Fruit fly (Drosophila melanogaster) Kc167 (cell line): ENCODE data around the gene CG33643.
A peak's percentile ranks its signal among the peaks of the same experiment; 100 is the strongest.

Source experiments
- Myc ChIP-seq: fragments of >200 bp; optimal IDR thresholded peaks from 2 replicates; lab custom pipeline; 2017; ENCODE audit warnings: missing external identifiers
- Sin3A ChIP-seq: fragments of >200 bp; optimal IDR thresholded peaks from 2 replicates; lab custom pipeline; 2018; ENCODE audit warnings: missing external identifiers
- h ChIP-seq: fragments of >200 bp; optimal IDR thresholded peaks from 3 replicates; lab custom pipeline; 2018; ENCODE audit warnings: missing external identifiers
- insv ChIP-seq: fragments of >200 bp; optimal IDR thresholded peaks from 3 replicates; lab custom pipeline; 2018; ENCODE audit warnings: missing external identifiers
- psq ChIP-seq: fragments of >200 bp; optimal IDR thresholded peaks from 2 replicates; lab custom pipeline; 2017; ENCODE audit warnings: missing external identifiers
- ttk ChIP-seq: sonication (Bioruptor generic); optimal IDR thresholded peaks from 2 replicates; lab custom pipeline; 2017; ENCODE audit warnings: missing external identifiers

Gene CG33643

DNA sequence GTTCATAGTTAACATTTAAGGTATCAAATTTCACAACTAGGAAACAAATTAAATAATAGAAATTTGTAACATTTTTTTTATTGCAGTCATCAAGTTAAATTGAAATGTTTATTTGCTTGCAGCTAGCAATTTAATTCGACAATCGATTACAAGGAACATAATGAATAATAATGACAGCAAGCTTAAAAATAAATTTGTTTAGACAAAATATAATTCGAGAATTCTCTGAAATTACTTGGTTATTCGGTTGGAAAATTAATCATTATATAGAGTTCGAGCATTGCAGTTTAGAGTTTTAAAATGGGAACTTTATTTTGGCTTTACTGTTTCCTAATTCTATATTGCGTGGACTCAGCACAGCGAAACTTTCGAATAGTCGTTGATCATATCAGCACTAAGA is at the start of gene CG33643:
Gene CG33643 (plus strand): TSS at position 301 of the 400 bp plus-strand sequence.
- TF ChIP-seq Sin3A (lab: Kevin White, UChicago), result no peak
- TF ChIP-seq insv (lab: Kevin White, UChicago), result no peak
- TF ChIP-seq Myc (lab: Kevin White, UChicago), result no peak
- TF ChIP-seq h (lab: Kevin White, UChicago), result no peak
- TF ChIP-seq ttk (lab: Kevin White, UChicago), result no peak
- no peak for TF ChIP-seq psq (lab: Kevin White, UChicago)

DNA sequence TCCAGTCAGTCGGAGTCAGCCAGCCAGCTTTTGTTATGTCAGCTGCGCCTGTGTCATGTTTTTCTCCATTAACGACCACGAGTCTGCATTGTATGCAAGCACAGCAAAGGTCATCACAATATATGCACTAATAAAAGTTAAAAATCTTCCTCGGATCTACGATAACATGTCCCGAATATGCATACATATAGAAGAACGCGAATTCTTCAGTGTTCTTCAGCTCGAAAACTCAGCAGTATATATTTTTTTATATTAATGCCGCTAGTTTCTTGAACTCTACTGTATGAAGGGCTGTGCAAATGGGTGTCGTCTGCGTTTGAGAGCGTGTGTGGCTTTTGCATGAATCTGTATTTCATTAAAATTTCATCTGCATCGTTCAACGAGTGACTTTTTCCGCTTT is 48.6 kb upstream of the CG33643 start:
- TF ChIP-seq Myc (lab: Kevin White, UChicago) (no peak), insv (lab: Kevin White, UChicago) (no peak), psq (lab: Kevin White, UChicago) (no peak), ttk (lab: Kevin White, UChicago) (no peak), h (lab: Kevin White, UChicago) (no peak)

DNA sequence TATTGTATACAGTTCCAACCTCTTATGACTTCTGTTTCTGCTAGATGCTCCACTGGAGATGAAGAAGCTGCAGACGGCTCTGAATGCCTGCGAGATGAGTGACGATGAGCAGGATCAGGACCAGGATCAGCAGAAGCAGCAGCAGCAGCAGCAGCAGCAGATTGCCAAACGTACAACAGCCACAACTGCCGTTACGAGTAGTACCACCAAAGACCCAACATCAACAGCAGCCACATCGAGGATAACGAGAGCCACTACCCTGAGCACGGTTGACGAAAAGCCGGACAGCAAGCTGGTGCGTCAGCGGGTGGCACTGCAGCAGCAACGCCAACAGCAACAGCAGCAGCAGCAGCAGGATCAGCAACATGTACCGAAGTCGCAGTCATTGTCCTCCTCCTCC is 33.0 kb upstream of the CG33643 start:
- TF ChIP-seq insv (lab: Kevin White, UChicago) (no peak), h (lab: Kevin White, UChicago) (no peak), Myc (lab: Kevin White, UChicago) (no peak), psq (lab: Kevin White, UChicago) (no peak), ttk (lab: Kevin White, UChicago) (no peak), Sin3A (lab: Kevin White, UChicago) (no peak)

DNA sequence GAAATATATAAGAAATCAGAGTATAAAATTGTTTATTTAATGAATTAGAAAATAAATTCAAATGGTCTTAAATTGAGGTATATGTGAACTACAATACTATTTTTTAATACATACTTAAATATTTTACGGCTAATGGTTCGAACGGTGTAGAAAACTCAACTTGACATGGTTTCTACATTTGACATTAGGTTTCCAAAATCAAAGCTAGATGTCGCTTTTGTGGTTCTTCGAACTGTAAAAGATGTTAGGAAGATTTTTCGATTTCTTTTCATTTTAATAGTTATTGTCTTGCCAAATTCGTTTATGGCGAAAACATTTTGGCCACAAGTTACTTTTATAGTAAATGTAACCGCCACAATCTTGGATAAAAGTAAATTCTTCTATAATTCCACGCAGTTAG is 30.5 kb upstream of the CG33643 start:
- TF ChIP-seq Sin3A (lab: Kevin White, UChicago), result no peak
- no peak for TF ChIP-seq psq (lab: Kevin White, UChicago)

DNA sequence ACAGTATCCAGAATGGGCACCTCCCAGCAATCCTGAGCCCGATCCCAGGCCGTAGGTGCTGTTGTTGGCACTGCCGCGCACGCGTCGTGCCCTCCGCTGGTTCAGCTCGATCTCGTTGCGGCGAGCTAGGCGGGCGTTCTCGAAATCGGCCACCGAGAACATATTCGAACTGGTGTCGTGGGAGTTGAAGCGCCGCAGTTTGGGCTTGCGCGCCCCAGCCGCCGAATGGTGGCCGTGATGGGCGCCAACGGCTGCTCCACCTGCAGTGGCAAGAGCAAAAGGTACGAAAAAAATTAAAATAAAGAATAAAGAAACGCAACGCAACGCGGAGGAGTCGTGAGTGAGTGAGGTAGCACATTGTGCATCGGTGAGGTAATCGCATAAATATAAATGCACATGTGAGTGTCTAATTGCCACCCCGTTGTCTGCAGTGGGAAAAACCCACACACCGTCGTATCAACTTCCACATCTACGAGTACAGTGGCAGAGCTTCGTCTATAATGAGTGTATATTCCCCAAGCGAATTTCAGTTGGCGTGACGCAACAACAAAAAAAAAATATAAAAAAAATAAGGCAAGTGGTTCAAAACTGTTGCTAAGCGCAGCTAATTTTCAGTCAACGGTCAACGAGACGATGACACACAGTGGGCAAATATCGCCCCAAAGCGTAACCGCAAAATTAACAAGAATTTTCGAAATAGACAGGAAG is 21.2 kb upstream of the CG33643 start:
- TF ChIP-seq h (lab: Kevin White, UChicago) (no peak), psq (lab: Kevin White, UChicago) (no peak), Sin3A (lab: Kevin White, UChicago) (no peak), ttk (lab: Kevin White, UChicago) (no peak), insv (lab: Kevin White, UChicago) (no peak), Myc (lab: Kevin White, UChicago) (no peak)

DNA sequence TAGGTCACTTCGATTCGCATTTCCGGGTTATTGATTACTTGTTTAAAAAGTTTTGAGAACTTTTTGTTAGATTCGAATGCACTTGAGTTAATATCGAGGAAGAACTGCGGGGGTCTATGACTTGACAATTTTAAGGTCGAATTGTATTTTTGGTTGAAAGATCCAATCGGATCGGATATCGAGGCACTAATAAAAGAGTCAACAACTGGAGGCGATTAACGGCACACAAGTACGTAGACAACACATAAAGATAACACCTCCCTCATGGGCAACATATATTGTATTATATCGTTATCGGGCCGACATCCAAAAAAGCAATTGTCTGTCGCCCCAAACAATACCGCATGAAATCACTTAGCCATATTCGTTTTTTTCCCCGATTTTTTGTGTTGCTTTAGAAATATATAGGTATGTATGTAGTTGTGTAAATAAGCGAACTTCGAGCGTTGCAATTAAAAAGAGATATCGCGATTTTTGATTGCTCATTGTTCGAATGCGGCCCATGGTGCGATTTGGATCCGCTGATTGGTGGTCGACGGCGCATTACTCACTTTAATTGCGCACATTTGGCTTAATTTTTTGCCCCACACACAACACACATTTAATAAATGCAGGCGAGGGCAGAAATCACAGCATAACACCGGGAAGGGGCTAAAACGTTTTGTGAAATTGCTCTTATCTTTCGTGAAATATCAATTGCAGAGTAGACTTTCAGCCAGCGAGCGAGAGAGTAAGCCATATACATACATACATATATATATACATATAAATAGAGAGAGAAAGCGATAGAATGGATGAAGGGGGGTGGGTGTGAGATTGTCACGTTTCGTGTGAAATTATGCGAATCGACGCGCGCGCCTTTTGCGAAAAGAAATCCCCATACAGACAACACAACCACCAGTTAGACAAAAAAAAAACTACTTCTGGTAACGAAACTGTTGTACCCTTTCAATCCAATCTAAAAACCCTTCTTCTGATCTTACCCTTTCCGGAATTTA is 19.7 kb upstream of the CG33643 start:
- TF ChIP-seq Myc (lab: Kevin White, UChicago), result no peak
- TF ChIP-seq h (lab: Kevin White, UChicago), result no peak
- TF ChIP-seq ttk (lab: Kevin White, UChicago), result no peak
- TF ChIP-seq psq (lab: Kevin White, UChicago), result no peak
- no peak for TF ChIP-seq Sin3A (lab: Kevin White, UChicago)
- TF ChIP-seq insv (lab: Kevin White, UChicago), result no peak

DNA sequence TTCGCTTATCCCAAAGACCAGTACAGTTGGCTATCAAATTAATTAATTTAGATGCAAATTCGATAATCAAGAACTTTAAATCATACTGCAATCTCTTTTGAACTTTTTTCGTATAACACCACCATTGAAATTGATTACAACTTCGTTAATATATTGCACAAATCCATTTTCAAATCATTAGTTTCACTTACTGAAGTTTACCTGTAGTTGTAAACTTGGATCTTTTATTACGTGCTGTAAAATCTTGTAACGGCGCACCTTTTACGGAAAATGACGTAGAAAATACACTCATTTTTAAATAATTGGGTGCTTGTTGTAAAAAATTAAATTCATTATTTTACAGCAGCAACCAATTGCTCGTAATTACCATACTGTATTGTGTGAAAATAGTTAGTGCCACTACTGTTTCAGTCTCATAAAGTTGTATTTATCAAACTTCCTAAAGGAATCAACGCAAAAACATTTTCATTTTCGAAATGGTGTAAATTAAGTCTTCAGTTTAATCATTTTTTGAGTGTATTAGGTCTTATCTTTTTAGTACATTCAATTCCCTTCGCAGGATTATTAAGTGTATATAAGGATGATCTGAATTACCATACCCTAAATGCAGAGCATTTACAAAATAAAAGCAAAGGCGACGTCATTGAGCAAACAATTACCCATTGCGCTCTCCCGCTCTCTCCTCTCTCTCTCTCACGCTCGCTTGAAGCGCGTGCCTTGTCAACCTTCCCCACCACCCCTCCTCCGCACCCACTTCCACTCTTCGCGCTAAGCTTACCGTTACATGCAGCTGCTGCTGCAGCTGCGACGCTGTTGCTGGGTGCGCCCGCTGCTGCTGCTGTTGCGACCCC is 18.5 kb upstream of the CG33643 start:
- TF ChIP-seq h (lab: Kevin White, UChicago), result no peak
- no peak for TF ChIP-seq insv (lab: Kevin White, UChicago)
- no peak for TF ChIP-seq ttk (lab: Kevin White, UChicago)
- no peak for TF ChIP-seq Myc (lab: Kevin White, UChicago)
- TF ChIP-seq psq (lab: Kevin White, UChicago), result no peak
- TF ChIP-seq Sin3A (lab: Kevin White, UChicago), result no peak

DNA sequence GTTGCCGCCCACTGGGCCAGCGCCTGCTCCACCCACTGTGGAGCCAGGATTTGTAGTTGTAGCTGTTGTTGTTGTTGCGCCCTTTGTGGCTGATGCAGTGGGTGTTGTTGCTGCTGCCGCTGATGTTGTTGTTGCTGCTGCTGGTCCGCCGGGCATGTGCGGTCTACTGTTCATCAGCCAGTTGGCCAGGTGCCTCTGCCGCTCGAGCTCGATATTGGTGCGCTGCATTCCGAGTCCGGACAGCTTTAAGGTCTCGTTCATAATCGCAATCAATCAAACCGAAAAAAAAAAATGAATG is 17.9 kb upstream of the CG33643 start:
- TF ChIP-seq psq (lab: Kevin White, UChicago), result no peak
- no peak for TF ChIP-seq Sin3A (lab: Kevin White, UChicago)
- no peak for TF ChIP-seq Myc (lab: Kevin White, UChicago)
- peak; percentile 85 for TF ChIP-seq insv (lab: Kevin White, UChicago)
- TF ChIP-seq h (lab: Kevin White, UChicago), result peak; percentile 60

DNA sequence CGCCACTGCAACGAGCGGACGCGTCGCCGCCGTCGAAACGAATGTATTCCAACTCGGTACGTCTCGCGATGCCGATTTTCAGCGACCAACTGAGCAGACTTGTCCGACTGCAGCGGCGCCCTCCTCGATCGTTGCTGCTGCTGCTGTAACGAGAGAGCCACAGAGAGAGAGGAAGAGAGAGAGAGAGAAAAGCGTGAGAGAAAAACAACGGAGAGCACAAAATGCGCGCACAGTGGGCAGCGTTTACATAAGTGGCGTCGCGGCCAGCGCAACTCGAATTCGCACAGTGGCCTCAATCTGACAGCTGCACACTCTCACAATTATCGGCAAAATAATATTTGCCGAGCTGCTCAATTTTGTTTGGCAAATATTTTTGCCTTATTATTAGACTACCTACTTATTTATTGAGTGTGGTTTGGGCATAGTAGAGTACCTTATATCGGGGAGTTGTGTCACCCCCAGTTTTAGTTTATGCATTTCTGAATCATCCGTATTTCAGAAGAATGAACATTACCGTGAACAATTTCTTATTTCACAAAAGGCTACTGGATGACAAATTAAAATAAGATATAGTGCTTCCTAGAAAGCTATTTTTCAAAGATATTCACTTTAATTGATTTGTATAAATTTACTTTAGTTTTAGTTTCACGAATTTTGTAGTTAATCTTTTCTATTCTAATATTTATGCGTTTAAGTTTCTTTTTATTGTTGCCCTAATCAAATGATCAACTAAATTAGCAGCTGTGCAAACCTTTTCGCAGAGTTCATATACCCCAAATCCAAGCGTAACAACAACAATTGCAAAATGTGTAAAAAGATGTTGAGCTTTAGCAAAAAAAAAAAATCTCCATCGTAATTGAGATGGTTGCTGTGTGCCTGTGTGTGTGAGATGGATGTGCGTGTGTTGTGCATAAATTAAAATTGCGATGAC is 17.3 kb upstream of the CG33643 start:
- TF ChIP-seq insv (lab: Kevin White, UChicago) (peak; percentile 35), Sin3A (lab: Kevin White, UChicago) (no peak), h (lab: Kevin White, UChicago) (no peak)

DNA sequence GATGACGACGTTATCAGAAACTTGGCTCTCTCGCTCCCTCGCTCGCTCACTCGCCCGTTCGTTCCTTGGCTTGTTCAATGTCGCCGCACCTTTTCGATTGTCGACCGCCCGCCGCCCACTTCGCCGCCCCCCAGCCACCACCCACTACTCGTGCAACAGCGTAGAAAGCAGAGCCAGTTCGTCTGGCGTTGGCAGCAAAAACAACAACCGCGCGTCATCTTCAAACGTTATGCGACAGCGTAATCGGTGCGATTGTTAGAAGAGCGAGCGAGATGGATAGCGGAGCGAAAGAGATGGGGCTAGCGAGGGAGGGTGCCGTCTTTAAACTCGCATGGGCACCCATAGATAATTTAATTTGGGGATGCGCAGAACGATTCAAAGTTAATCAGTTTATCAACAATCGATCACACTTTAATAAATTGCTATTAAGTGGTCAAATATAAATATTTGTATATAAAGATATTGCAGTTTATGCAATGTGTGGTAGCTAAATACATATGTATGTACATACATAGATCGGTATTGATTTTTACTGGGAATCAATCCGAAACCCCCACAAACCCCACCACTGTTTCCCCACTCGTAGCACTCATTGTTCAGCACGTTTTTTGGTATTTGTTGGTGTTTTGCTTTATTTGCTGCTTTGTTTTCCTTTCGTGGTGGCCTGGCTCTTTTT is 16.5 kb upstream of the CG33643 start:
- TF ChIP-seq psq (lab: Kevin White, UChicago), result no peak
- TF ChIP-seq Myc (lab: Kevin White, UChicago), result no peak
- TF ChIP-seq Sin3A (lab: Kevin White, UChicago), result no peak
- no peak for TF ChIP-seq ttk (lab: Kevin White, UChicago)
- TF ChIP-seq h (lab: Kevin White, UChicago), result no peak
- no peak for TF ChIP-seq insv (lab: Kevin White, UChicago)
